Worm (Caenorhabditis elegans): Measurements from ENCODE around the gene aqp-7.

DNA sequence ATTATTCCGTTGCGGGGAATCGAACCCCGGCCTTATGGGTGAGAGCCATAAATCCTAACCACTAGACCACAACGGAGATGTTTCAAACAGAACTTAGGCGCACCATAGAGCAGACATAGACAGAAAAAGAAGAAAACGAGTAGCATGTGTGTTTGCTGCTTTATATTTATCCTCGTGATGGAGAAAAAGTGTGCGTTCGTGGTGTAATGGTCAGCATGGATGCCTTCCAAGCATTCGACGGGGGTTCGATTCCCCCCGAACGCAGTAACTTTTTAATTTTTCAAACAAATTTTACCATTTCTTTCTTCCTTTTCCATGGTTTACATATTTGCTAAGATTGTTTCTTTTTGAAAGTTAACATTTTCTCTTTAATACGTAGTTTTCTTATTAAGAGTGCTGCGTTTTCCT, 11.1 kb downstream of the aqp-7 start:
- TF ChIP-seq snpc-4 (GFP tag; optimal IDR thresholded peaks at IDR 0.05) (peak; percentile 84), snpc-4 (tag; optimal IDR thresholded peaks at IDR 0.05) (peak in 3 of 4 experiments; percentile 86 to 90 (median 90)), rcor-1 (GFP tag; IDR thresholded peaks at IDR 0.05) (peak; percentile 95), him-1 (tag; optimal IDR thresholded peaks at IDR 0.05) (peak; percentile 100), unc-62 (GFP tag; optimal IDR thresholded peaks at IDR 0.05) (no peak)
